Fruit fly (Drosophila melanogaster) whole organism, wandering third instar larva: ENCODE data around the gene CG1640.

Experiments used
- Hr78 ChIP-seq: fragments of >200 bp; optimal IDR thresholded peaks from 2 replicates; lab custom pipeline; 2017; ENCODE audit warnings: missing biosample characterization, missing genetic modification characterization
- brk ChIP-seq: fragments of 200-800 bp; sonication (Bioruptor generic); optimal IDR thresholded peaks from 2 replicates; lab custom pipeline; 2016; ENCODE audit warnings: missing biosample characterization, mild to moderate bottlenecking, missing genetic modification characterization
- psq ChIP-seq: fragments of 200-800 bp; sonication (Bioruptor generic); optimal IDR thresholded peaks from 3 replicates; lab custom pipeline; 2017; ENCODE audit warnings: missing biosample characterization, mild to moderate bottlenecking, missing genetic modification characterization, moderate library complexity
- tai ChIP-seq: sonication (Bioruptor generic); optimal IDR thresholded peaks from 2 replicates; lab custom pipeline; 2016; ENCODE audit warnings: missing biosample characterization, missing genetic modification characterization

DNA sequence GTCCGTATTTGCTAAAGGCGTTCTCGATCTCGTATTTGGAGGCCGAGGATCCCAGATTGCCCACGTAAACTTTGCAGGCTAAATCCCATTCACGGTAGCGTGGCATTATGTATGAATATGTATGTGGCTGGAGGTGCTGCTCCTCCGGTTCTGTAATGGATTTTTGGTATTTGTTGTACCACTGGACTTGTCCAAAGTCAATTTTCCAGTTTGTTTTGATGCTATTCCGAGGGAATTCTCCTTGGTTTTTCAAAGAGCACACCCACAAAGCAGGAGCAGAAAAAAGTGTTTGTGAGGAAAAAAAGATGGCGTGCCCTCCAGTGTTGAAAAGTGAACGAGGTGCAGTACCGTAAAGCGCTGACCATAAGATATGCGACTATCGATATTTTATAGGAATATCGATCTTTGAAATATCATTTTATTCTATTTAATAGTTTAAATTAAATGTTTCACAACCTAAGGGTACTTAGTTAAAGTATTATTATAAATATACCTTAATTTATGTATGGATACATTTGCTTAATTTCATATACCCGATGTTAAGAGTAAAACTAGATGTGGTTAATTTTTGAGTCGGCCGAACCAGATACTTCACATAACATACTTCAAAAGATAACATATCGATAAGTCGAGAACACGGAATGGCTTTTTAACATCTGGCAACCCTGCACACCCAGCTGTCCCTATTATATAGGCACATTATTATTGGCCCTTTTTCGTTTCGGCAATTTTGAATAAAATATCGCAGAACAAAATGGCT lies 14.4 kb downstream of the CG1640 start, which contains the start of the genes Rbp1-like and Tim9a:
- TF ChIP-seq brk (GFP tag; lab: Kevin White, UChicago), result peak; percentile 60
- peak; percentile 47 for TF ChIP-seq tai (GFP tag; lab: Kevin White, UChicago)
- TF ChIP-seq Hr78 (GFP tag; lab: Kevin White, UChicago), result no peak
- peak; percentile 45 for TF ChIP-seq psq
